Worm (Caenorhabditis elegans): ENCODE results near the gene mpz-5.

- TF ChIP-seq flt-1 (GFP tag; IDR thresholded peaks at IDR 0.05) (no peak), ztf-29 (GFP tag; IDR thresholded peaks at IDR 0.05) (no peak)
Measured at ce11 chrIV:10360336-10360735, 13.3 kb downstream of the mpz-5 start, which contains the start of gene ugt-59.
